Worm (Caenorhabditis elegans) whole organism, young adult: ENCODE data around the gene flp-10.

Experiments
- Y56A3A.18 ChIP-seq: fragments of 200-800 bp; sonication (Bioruptor generic); IDR thresholded peaks from 2 replicates; pipeline ENCODE4 v1.3.6; 2022; ENCODE audit warnings: missing genetic modification reagents, missing genetic modification characterization, missing compliant biosample characterization
- ceh-40 ChIP-seq: fragments of 200-800 bp; sonication (Bioruptor generic); IDR thresholded peaks from 2 replicates; pipeline ENCODE4 v1.3.6; 2022; ENCODE audit warnings: missing genetic modification characterization, missing compliant biosample characterization

- TF ChIP-seq Y56A3A.18 (no peak), ceh-40 (GFP tag; lab: Robert Waterston, UW) (no peak)
These were observed 32.7 kb upstream of the flp-10 start for ce11 chrIV:7836030-7836429.
